Worm (Caenorhabditis elegans) whole organism, late embryonic: ENCODE data around the gene ZK637.15.
A peak's percentile ranks its signal among the peaks of the same experiment; 100 is the strongest.

ENCODE experiments used
- F13H6.1 ChIP-seq: sonication (generic microtip); optimal IDR thresholded peaks from 2 replicates; lab custom pipeline; 2016; ENCODE audit warnings: missing genetic modification characterization, missing compliant biosample characterization
- K02D7.2 ChIP-seq: sonication (generic microtip); optimal IDR thresholded peaks from 2 replicates; lab custom pipeline; 2017; ENCODE audit warnings: mild to moderate bottlenecking, missing genetic modification characterization, missing compliant biosample characterization
- K09A11.1 ChIP-seq: sonication (generic microtip); optimal IDR thresholded peaks from 2 replicates; lab custom pipeline; 2017; ENCODE audit warnings: antibody characterized with exemption, mild to moderate bottlenecking, missing genetic modification characterization, missing compliant biosample characterization; ENCODE audit not compliant: insufficient read depth
- Y22D7AL.16 ChIP-seq: sonication (generic microtip); optimal IDR thresholded peaks from 2 replicates; lab custom pipeline; 2016; ENCODE audit warnings: missing genetic modification characterization, missing compliant biosample characterization
- ahr-1 ChIP-seq: sonication (generic microtip); optimal IDR thresholded peaks from 2 replicates; lab custom pipeline; 2016; ENCODE audit warnings: missing genetic modification characterization, missing compliant biosample characterization
- ceh-22 ChIP-seq: sonication (generic microtip); optimal IDR thresholded peaks from 2 replicates; lab custom pipeline; 2017; ENCODE audit warnings: missing biosample characterization, missing genetic modification characterization
- ceh-31 ChIP-seq: sonication (generic microtip); optimal IDR thresholded peaks from 2 replicates; lab custom pipeline; 2016; ENCODE audit warnings: missing genetic modification characterization, missing compliant biosample characterization
- ceh-34 ChIP-seq: sonication (generic microtip); optimal IDR thresholded peaks from 2 replicates; lab custom pipeline; 2016; ENCODE audit warnings: mild to moderate bottlenecking, missing genetic modification characterization, missing compliant biosample characterization
- ceh-45 ChIP-seq: fragments of 200-800 bp; sonication (Bioruptor generic); IDR thresholded peaks from 2 replicates; pipeline ENCODE4 v1.3.6; 2022; ENCODE audit warnings: missing genetic modification reagents, missing genetic modification characterization, missing compliant biosample characterization
- che-1 ChIP-seq: sonication (generic microtip); optimal IDR thresholded peaks from 2 replicates; lab custom pipeline; 2016; ENCODE audit warnings: mild to moderate bottlenecking, missing genetic modification characterization, missing compliant biosample characterization
- dmd-4 ChIP-seq: sonication (generic microtip); optimal IDR thresholded peaks from 2 replicates; lab custom pipeline; 2016; ENCODE audit warnings: borderline replicate concordance, missing genetic modification characterization, missing compliant biosample characterization
- dve-1 ChIP-seq: sonication (generic microtip); optimal IDR thresholded peaks from 2 replicates; lab custom pipeline; 2017; ENCODE audit warnings: antibody characterized with exemption, mild to moderate bottlenecking, missing genetic modification characterization, missing compliant biosample characterization
- elt-2 ChIP-seq: sonication (generic microtip); optimal IDR thresholded peaks from 2 replicates; lab custom pipeline; 2016; ENCODE audit warnings: missing genetic modification reagents, missing genetic modification characterization, missing compliant biosample characterization
- elt-4 ChIP-seq: sonication (generic microtip); optimal IDR thresholded peaks from 2 replicates; lab custom pipeline; 2016; ENCODE audit warnings: missing genetic modification characterization, missing compliant biosample characterization
- ets-4 ChIP-seq: sonication (generic microtip); optimal IDR thresholded peaks from 2 replicates; lab custom pipeline; 2016; ENCODE audit warnings: missing genetic modification characterization, missing compliant biosample characterization
- eyg-1 ChIP-seq: sonication (generic microtip); optimal IDR thresholded peaks from 2 replicates; lab custom pipeline; 2016; ENCODE audit warnings: missing genotype, missing genetic modification characterization, missing compliant biosample characterization
- fax-1 ChIP-seq: sonication (generic microtip); optimal IDR thresholded peaks from 2 replicates; lab custom pipeline; 2016; ENCODE audit warnings: missing genotype, missing genetic modification characterization, missing compliant biosample characterization
- fkh-10 ChIP-seq: fragments of 150-350 bp; optimal IDR thresholded peaks from 2 replicates; lab custom pipeline; 2014; ENCODE audit warnings: missing biosample characterization, missing genetic modification reagents, missing genetic modification characterization
- gmeb-2 ChIP-seq: sonication (generic microtip); optimal IDR thresholded peaks from 2 replicates; lab custom pipeline; 2016; ENCODE audit warnings: missing genetic modification characterization, inconsistent platforms, missing compliant biosample characterization
- hlh-13 ChIP-seq: fragments of 200-800 bp; sonication (Bioruptor generic); optimal IDR thresholded peaks from 2 replicates; lab custom pipeline; 2018; ENCODE audit warnings: mild to moderate bottlenecking, missing genetic modification characterization, missing compliant biosample characterization
- hlh-15 ChIP-seq: sonication (generic microtip); optimal IDR thresholded peaks from 2 replicates; lab custom pipeline; 2016; ENCODE audit warnings: missing genetic modification characterization, missing compliant biosample characterization
- hlh-6 ChIP-seq: sonication (generic microtip); optimal IDR thresholded peaks from 2 replicates; lab custom pipeline; 2016; ENCODE audit warnings: missing genotype, missing genetic modification characterization, missing compliant biosample characterization
- hlh-8 ChIP-seq: sonication (generic microtip); optimal IDR thresholded peaks from 2 replicates; lab custom pipeline; 2016; ENCODE audit warnings: missing genotype, missing genetic modification characterization, missing compliant biosample characterization
- lim-6 ChIP-seq: sonication (generic microtip); optimal IDR thresholded peaks from 2 replicates; lab custom pipeline; 2016; ENCODE audit warnings: missing genetic modification characterization, missing compliant biosample characterization
- lin-11 ChIP-seq: fragments of 200-800 bp; sonication (Bioruptor generic); optimal IDR thresholded peaks from 2 replicates; lab custom pipeline; 2018; ENCODE audit warnings: mild to moderate bottlenecking, missing genetic modification characterization, missing compliant biosample characterization
- madf-2 ChIP-seq: sonication (generic microtip); optimal IDR thresholded peaks from 2 replicates; lab custom pipeline; 2017; ENCODE audit warnings: missing genetic modification characterization, missing compliant biosample characterization
- mec-3 ChIP-seq: sonication (generic microtip); optimal IDR thresholded peaks from 2 replicates; lab custom pipeline; 2016; ENCODE audit warnings: borderline replicate concordance, missing genetic modification characterization, missing compliant biosample characterization
- nfya-1 ChIP-seq: sonication (generic microtip); optimal IDR thresholded peaks from 2 replicates; lab custom pipeline; 2017; ENCODE audit warnings: missing genetic modification characterization, mild to moderate bottlenecking, missing compliant biosample characterization, antibody characterized with exemption, moderate library complexity
- nhr-11 ChIP-seq: fragments of 150-350 bp; optimal IDR thresholded peaks from 2 replicates; lab custom pipeline; 2014; ENCODE audit warnings: missing biosample characterization, missing genetic modification characterization
- nhr-232 ChIP-seq: sonication (generic microtip); optimal IDR thresholded peaks from 2 replicates; lab custom pipeline; 2016; ENCODE audit warnings: missing genetic modification characterization, missing compliant biosample characterization
- npax-4 ChIP-seq: sonication (generic microtip); optimal IDR thresholded peaks from 2 replicates; lab custom pipeline; 2016; ENCODE audit warnings: missing genetic modification characterization, missing compliant biosample characterization
- pag-3 ChIP-seq: sonication (generic microtip); optimal IDR thresholded peaks from 2 replicates; lab custom pipeline; 2016; ENCODE audit warnings: missing compliant biosample characterization, missing genetic modification characterization, borderline replicate concordance
- pat-9 ChIP-seq: fragments of 200-800 bp; sonication (Bioruptor generic); optimal IDR thresholded peaks from 2 replicates; lab custom pipeline; 2018; ENCODE audit warnings: mild to moderate bottlenecking, missing genetic modification characterization, moderate library complexity, missing compliant biosample characterization
- pax-1 ChIP-seq: fragments of 150-350 bp; optimal IDR thresholded peaks from 2 replicates; lab custom pipeline; 2014; ENCODE audit warnings: missing biosample characterization, missing genetic modification characterization
- pha-2 ChIP-seq: sonication (generic microtip); optimal IDR thresholded peaks from 2 replicates; lab custom pipeline; 2017; ENCODE audit warnings: mild to moderate bottlenecking, missing genetic modification characterization, missing compliant biosample characterization
- pqm-1 ChIP-seq: sonication (generic microtip); optimal IDR thresholded peaks from 2 replicates; lab custom pipeline; 2016; ENCODE audit warnings: missing genetic modification characterization, missing compliant biosample characterization
- pros-1 ChIP-seq: fragments of 150-350 bp; optimal IDR thresholded peaks from 2 replicates; lab custom pipeline; 2014; ENCODE audit warnings: missing biosample characterization, missing genetic modification reagents, missing genetic modification characterization
- ref-2 ChIP-seq: sonication (generic microtip); optimal IDR thresholded peaks from 2 replicates; lab custom pipeline; 2016; ENCODE audit warnings: missing genetic modification characterization, missing compliant biosample characterization
- sdc-2 ChIP-seq: sonication (generic microtip); optimal IDR thresholded peaks from 2 replicates; lab custom pipeline; 2016; ENCODE audit warnings: missing genotype, missing genetic modification characterization, missing compliant biosample characterization
- sox-2 ChIP-seq: fragments of 200-800 bp; sonication (Bioruptor generic); IDR thresholded peaks from 2 replicates; pipeline ENCODE4 v1.3.6; 2022; ENCODE audit warnings: missing genetic modification reagents, missing genetic modification characterization, missing compliant biosample characterization
- sox-4 ChIP-seq: sonication (generic microtip); optimal IDR thresholded peaks from 2 replicates; lab custom pipeline; 2017; ENCODE audit warnings: mild to moderate bottlenecking, missing genetic modification characterization, inconsistent platforms, missing compliant biosample characterization
- tbx-2 ChIP-seq: sonication (generic microtip); optimal IDR thresholded peaks from 2 replicates; lab custom pipeline; 2016; ENCODE audit warnings: missing genetic modification characterization, missing compliant biosample characterization
- ttx-3 ChIP-seq: sonication (generic microtip); optimal IDR thresholded peaks from 2 replicates; lab custom pipeline; 2016; ENCODE audit warnings: missing genetic modification reagents, missing genetic modification characterization, missing compliant biosample characterization
- unc-42 ChIP-seq: sonication (generic microtip); optimal IDR thresholded peaks from 2 replicates; lab custom pipeline; 2016; ENCODE audit warnings: missing genotype, missing genetic modification characterization, missing compliant biosample characterization
- unc-55 ChIP-seq: sonication (generic microtip); optimal IDR thresholded peaks from 2 replicates; lab custom pipeline; 2017; ENCODE audit warnings: missing biosample characterization, missing genetic modification reagents, missing genetic modification characterization
- zip-5 ChIP-seq: sonication (generic microtip); optimal IDR thresholded peaks from 2 replicates; lab custom pipeline; 2016; ENCODE audit warnings: missing genetic modification characterization, missing compliant biosample characterization
- ztf-16 ChIP-seq: sonication (generic microtip); optimal IDR thresholded peaks from 2 replicates; lab custom pipeline; 2017; ENCODE audit warnings: missing genetic modification characterization, missing compliant biosample characterization

The ZK637.15 gene

ce11 chrIII:8937571-8937970 lies 17.7 kb downstream of the ZK637.15 start (continued):
- TF ChIP-seq unc-42 (tag; lab: Kevin White, UChicago) (peak; percentile 51), Y22D7AL.16 (tag; lab: Kevin White, UChicago) (peak; percentile 82), nhr-232 (tag; lab: Kevin White, UChicago) (peak; percentile 88), nhr-11 (tag; lab: Kevin White, UChicago) (no peak), ref-2 (tag; lab: Kevin White, UChicago) (peak; percentile 63), tbx-2 (tag; lab: Kevin White, UChicago) (peak; percentile 93), ceh-34 (tag; lab: Kevin White, UChicago) (peak; percentile 94), ceh-22 (peak; percentile 56), K09A11.1 (peak; percentile 72), ets-4 (tag; lab: Kevin White, UChicago) (peak; percentile 3), sox-4 (peak; percentile 89), fkh-10 (peak; percentile 33), ttx-3 (tag; lab: Kevin White, UChicago) (peak; percentile 86), eyg-1 (tag; lab: Kevin White, UChicago) (peak; percentile 87), lin-11 (tag; lab: Kevin White, UChicago) (peak; percentile 86), pha-2 (tag; lab: Kevin White, UChicago) (peak; percentile 89), nfya-1 (tag; lab: Kevin White, UChicago) (peak; percentile 70), hlh-13 (peak; percentile 88), npax-4 (tag; lab: Kevin White, UChicago) (peak; percentile 82), elt-4 (no peak), pqm-1 (tag; lab: Kevin White, UChicago) (peak; percentile 73), fax-1 (peak; percentile 83), ceh-45 (GFP tag; lab: Robert Waterston, UW) (peak; percentile 78), mec-3 (tag; lab: Kevin White, UChicago) (no peak), pax-1 (tag; lab: Kevin White, UChicago) (no peak), pat-9 (tag; lab: Kevin White, UChicago) (peak; percentile 88), zip-5 (tag; lab: Kevin White, UChicago) (peak; percentile 62), che-1 (peak; percentile 87), madf-2 (peak; percentile 87), unc-55 (no peak), sdc-2 (tag; lab: Kevin White, UChicago) (peak; percentile 78), ztf-16 (tag; lab: Kevin White, UChicago) (peak; percentile 92), ceh-31 (tag; lab: Kevin White, UChicago) (peak; percentile 77), ahr-1 (tag; lab: Kevin White, UChicago) (peak; percentile 81), F13H6.1 (tag; lab: Kevin White, UChicago) (peak; percentile 69), elt-2 (peak; percentile 95), K02D7.2 (tag; lab: Kevin White, UChicago) (peak; percentile 90), hlh-15 (peak; percentile 86), sox-2 (peak; percentile 76), hlh-8 (peak; percentile 73), hlh-6 (tag; lab: Kevin White, UChicago) (peak; percentile 96), dve-1 (tag; lab: Kevin White, UChicago) (peak; percentile 70), pros-1 (tag; lab: Kevin White, UChicago) (peak; percentile 3), pag-3 (tag; lab: Kevin White, UChicago) (no peak), gmeb-2 (peak; percentile 89), dmd-4 (tag; lab: Kevin White, UChicago) (peak; percentile 84), lim-6 (tag; lab: Kevin White, UChicago) (peak; percentile 75)
